Fruit fly (Drosophila melanogaster) ovary, adult (tissue): Measurements from ENCODE around the gene CG3793.

Source experiments
- CG17801 ChIP-seq: fragments of 200-800 bp; optimal IDR thresholded peaks from 2 replicates; lab custom pipeline; 2019; ENCODE audit warnings: missing biosample characterization, mild to moderate bottlenecking, missing genetic modification characterization, moderate library complexity; ENCODE audit not compliant: partially characterized antibody

CG3793 gene

dm6 chr2L:15750523-15751258 lies 13.3 kb upstream of the CG3793 start, which contains the start of gene ND-B17:
Gene ND-B17 (minus strand): TSS chr2L:15751078.
- TF ChIP-seq CG17801 (GFP tag; lab: Kevin White, UChicago) = no peak

DNA sequence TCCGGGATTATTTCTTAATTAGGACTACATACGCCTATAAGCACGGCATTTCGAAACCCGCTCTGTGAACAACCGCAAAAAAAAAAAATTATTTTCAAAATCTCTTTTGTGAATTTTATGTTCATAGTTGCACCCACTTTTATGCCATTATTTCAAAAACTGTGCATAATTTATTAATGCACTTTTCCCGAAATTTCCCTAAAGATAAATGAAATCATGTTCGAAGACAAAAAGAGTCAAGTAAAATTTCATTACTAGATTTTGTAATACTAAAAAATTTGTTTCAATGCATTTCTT lies 12.8 kb upstream of the CG3793 start:
- TF ChIP-seq CG17801 (GFP tag; lab: Kevin White, UChicago) = no peak

dm6 chr2L:15752096-15752495 lies 11.9 kb upstream of the CG3793 start, which contains the start of gene Mtr4:
Gene Mtr4 (plus strand): TSS chr2L:15752263.
- TF ChIP-seq CG17801 (GFP tag; lab: Kevin White, UChicago) = no peak

- TF ChIP-seq CG17801 (GFP tag; lab: Kevin White, UChicago) = no peak
Measured at dm6 chr2L:15760666-15761065, 3.4 kb upstream of the CG3793 start.

- peak; percentile 37 for TF ChIP-seq CG17801 (GFP tag; lab: Kevin White, UChicago)
Measured at dm6 chr2L:15761409-15762407, 2.3 kb upstream of the CG3793 start.

DNA sequence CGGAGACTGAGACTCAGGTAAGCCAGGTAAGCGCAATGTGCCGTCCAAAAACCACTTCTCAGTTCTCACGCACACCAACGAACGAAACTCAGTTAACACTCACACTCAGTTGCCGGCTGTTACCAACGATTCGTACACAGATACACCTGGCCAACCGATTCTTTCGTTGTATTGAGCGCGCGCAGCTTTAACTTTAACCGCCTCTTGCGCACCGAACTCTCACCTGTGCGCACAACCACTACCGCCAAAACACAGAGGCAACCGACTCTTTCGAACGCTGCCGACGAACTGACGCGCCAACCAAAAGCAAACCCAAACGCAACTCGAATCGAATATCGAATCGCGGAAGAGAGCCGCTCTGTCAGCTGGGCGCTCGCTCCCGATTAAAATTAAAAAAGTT lies 1.6 kb upstream of the CG3793 start, which contains the start of gene Gli:
Gli (minus strand) TSS at position 293 of the 400 bp plus-strand sequence.
- peak; percentile 29 for TF ChIP-seq CG17801 (GFP tag; lab: Kevin White, UChicago)

dm6 chr2L:15763401-15763800 lies 619 bp upstream of the CG3793 start:
- TF ChIP-seq CG17801 (GFP tag; lab: Kevin White, UChicago) = no peak

DNA sequence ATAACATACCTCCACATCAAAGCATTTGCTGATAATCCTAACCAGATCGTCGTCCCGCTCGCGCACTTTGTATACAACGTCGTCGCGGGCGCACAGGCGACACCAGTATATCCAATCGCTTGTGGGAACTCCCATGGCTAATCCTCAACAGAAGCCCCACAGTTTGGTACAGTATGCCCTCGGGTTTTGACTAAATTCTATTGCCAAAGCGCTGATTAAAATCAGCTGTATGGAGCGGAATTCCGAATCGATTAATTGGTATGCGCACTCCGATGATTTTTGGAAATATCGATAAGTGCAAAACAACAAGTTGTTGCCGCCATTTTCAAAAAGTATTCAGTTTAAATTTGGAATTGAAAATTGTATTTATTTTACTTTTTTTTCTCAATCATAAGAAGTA lies 4.1 kb downstream of the CG3793 start, which contains the start of gene wek:
wek (minus strand) TSS at position 253 of the 400 bp plus-strand sequence.
- TF ChIP-seq CG17801 (GFP tag; lab: Kevin White, UChicago) = no peak

- TF ChIP-seq CG17801 (GFP tag; lab: Kevin White, UChicago) = no peak
Measured at dm6 chr2L:15770978-15771377, 7.0 kb downstream of the CG3793 start, which contains the start of gene Ku80. Gene Ku80 (minus strand): TSS chr2L:15771159.

DNA sequence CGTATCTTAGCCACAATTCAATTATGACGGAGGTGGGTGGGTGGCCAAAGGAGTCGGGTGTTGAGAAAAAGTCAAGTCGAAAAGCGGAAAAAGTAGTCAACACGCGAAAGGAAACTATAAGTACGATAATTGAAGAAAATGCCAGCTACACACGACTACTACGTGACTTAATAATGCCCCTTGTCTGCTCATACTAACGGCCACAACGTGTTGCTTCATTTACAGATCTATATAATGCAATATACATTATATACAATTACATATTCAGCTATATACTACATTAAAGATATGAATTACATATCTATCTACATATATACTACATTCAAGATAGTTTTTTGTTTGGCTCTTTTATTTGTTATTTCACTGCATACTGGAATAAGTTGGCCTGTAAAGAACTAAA lies 9.0 kb downstream of the CG3793 start, which contains the start of gene CG31826:
CG31826 (minus strand) TSS at position 101 of the 400 bp plus-strand sequence.
- no peak for TF ChIP-seq CG17801 (GFP tag; lab: Kevin White, UChicago)

dm6 chr2L:15776752-15777151 lies 12.7 kb downstream of the CG3793 start, which contains the start of gene CG43760:
Gene CG43760 (minus strand): TSS chr2L:15776852.
- TF ChIP-seq CG17801 (GFP tag; lab: Kevin White, UChicago) = no peak

- TF ChIP-seq CG17801 (GFP tag; lab: Kevin White, UChicago) = no peak
Measured at dm6 chr2L:15782996-15783395, 19.0 kb downstream of the CG3793 start.

DNA sequence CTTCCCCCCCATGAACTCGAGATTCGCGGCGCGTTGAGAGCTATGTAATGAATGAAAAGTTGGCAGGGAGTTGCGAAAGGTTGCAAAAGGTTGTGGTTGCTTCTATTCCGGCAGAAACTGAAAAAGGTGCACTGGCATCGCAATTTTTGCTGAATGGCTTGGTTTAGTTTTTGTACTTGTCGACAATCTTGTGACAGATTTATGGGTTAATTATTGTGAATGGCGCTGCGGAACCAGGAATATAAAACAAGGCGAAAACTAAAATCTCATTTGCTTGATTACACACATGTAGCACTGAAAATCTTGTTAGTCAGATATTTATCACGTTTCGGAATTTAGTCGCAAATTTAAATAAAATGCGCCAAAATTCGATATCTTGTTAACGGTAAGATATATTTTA lies 19.8 kb downstream of the CG3793 start, which contains the start of gene t-Grip91:
t-Grip91 (plus strand) TSS at position 301 of the 400 bp plus-strand sequence.
- no peak for TF ChIP-seq CG17801 (GFP tag; lab: Kevin White, UChicago)

- no peak for TF ChIP-seq CG17801 (GFP tag; lab: Kevin White, UChicago)
Measured at dm6 chr2L:15796300-15796699, 32.3 kb downstream of the CG3793 start.

DNA sequence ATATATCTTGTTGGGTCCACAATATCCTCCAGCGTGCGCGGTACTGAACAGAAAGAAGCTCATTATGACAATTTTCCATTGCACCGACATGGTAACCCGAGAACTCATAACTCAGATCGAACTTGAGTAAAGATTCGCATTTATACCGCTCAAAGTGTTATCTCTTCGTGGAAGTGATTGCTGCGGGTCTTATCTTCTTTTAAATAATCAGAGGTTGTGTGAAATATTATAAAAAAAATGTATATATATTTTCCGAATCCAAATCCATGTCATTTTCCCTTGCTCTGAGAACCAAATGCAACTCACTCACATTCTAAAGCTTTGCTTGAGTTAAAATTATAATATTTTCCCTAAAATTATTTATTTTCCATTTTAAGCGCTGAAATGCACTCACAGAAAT lies 48.0 kb downstream of the CG3793 start, which contains the start of gene CG42876:
CG42876 (minus strand) TSS at position 101 of the 400 bp plus-strand sequence.
- no peak for TF ChIP-seq CG17801 (GFP tag; lab: Kevin White, UChicago)
